Worm (Caenorhabditis elegans) whole organism, L4 larva: ENCODE results near the gene ZK816.3.

ENCODE experiments used
- F10B5.3 ChIP-seq: sonication (generic microtip); optimal IDR thresholded peaks from 2 replicates; lab custom pipeline; 2016; ENCODE audit warnings: mild to moderate bottlenecking, missing genetic modification characterization, missing compliant biosample characterization
- F37D6.2 ChIP-seq: sonication (generic microtip); optimal IDR thresholded peaks from 2 replicates; lab custom pipeline; 2016; ENCODE audit warnings: mild to moderate bottlenecking, missing genetic modification characterization, missing compliant biosample characterization
- F44E2.7 ChIP-seq: fragments of 200-800 bp; sonication (Bioruptor generic); IDR thresholded peaks from 2 replicates; pipeline ENCODE4 v2.1.2; 2022; ENCODE audit warnings: missing genetic modification characterization, missing compliant biosample characterization
- Y48G9A.11 ChIP-seq: fragments of 200-800 bp; sonication (Bioruptor generic); IDR thresholded peaks from 2 replicates; pipeline ENCODE4 v1.3.6; 2022; ENCODE audit warnings: missing genetic modification reagents, missing genetic modification characterization, missing compliant biosample characterization
- aly-2 ChIP-seq: sonication (generic microtip); optimal IDR thresholded peaks from 2 replicates; lab custom pipeline; 2018; ENCODE audit warnings: missing biosample characterization, missing genetic modification characterization
- arid-1 ChIP-seq: fragments of 200-800 bp; sonication (Bioruptor generic); conservative IDR thresholded peaks from 2 replicates; pipeline ENCODE4 v1.3.6; 2022; ENCODE audit warnings: missing genetic modification reagents, missing genetic modification characterization, missing compliant biosample characterization
- ceh-20 ChIP-seq: fragments of 200-800 bp; sonication (Bioruptor generic); IDR thresholded peaks from 2 replicates; pipeline ENCODE4 v1.3.6; 2022; ENCODE audit warnings: missing genetic modification reagents, missing genetic modification characterization, missing compliant biosample characterization
- ceh-28 ChIP-seq: fragments of 150-350 bp; optimal IDR thresholded peaks from 2 replicates; lab custom pipeline; 2014; ENCODE audit warnings: missing biosample characterization, missing genetic modification reagents, missing genetic modification characterization
- ceh-62 ChIP-seq: sonication (generic microtip); optimal IDR thresholded peaks from 2 replicates; lab custom pipeline; 2017; ENCODE audit warnings: missing biosample characterization, missing genetic modification characterization
- daf-12 ChIP-seq: fragments of 150-350 bp; optimal IDR thresholded peaks from 2 replicates; lab custom pipeline; 2014; ENCODE audit warnings: missing biosample characterization, missing genetic modification reagents, missing genetic modification characterization
- daf-16 ChIP-seq, 3 experiments: sonication (generic microtip); optimal IDR thresholded peaks; 2 replicates each; lab custom pipeline; 2016 to 2017; ENCODE audit warnings: missing genetic modification characterization in 3 of 3, missing genetic modification reagents in 3 of 3, mild to moderate bottlenecking in 2 of 3, missing compliant biosample characterization in 2 of 3, missing biosample characterization in 1 of 3, moderate library complexity in 1 of 3
- daf-19 ChIP-seq: fragments of 200-800 bp; sonication (Bioruptor generic); conservative IDR thresholded peaks from 2 replicates; pipeline ENCODE4 v1.3.6; 2022; ENCODE audit warnings: missing genetic modification characterization, missing compliant biosample characterization
- dmd-6 ChIP-seq: fragments of 200-800 bp; sonication (Bioruptor generic); IDR thresholded peaks from 2 replicates; pipeline ENCODE4 v1.3.6; 2022; ENCODE audit warnings: missing genetic modification reagents, missing genetic modification characterization, missing compliant biosample characterization
- dmd-9 ChIP-seq: fragments of 200-800 bp; sonication (Bioruptor generic); IDR thresholded peaks from 2 replicates; pipeline ENCODE4 v1.3.6; 2022; ENCODE audit warnings: missing genetic modification reagents, missing genetic modification characterization, missing compliant biosample characterization
- dpl-1 ChIP-seq: fragments of 150-350 bp; optimal IDR thresholded peaks from 2 replicates; lab custom pipeline; 2014; ENCODE audit warnings: missing biosample characterization, missing genetic modification reagents, missing genetic modification characterization
- duxl-1 ChIP-seq: sonication (generic microtip); optimal IDR thresholded peaks from 2 replicates; lab custom pipeline; 2016; ENCODE audit warnings: mild to moderate bottlenecking, missing genetic modification characterization, moderate library complexity, missing compliant biosample characterization; ENCODE audit not compliant: poor library complexity
- egl-27 ChIP-seq: sonication (generic microtip); optimal IDR thresholded peaks from 3 replicates; lab custom pipeline; 2017; ENCODE audit warnings: missing biosample characterization, missing genetic modification reagents, missing genetic modification characterization
- fkh-10 ChIP-seq: fragments of 150-350 bp; optimal IDR thresholded peaks from 2 replicates; lab custom pipeline; 2014; ENCODE audit warnings: missing biosample characterization, missing genetic modification reagents, missing genetic modification characterization
- fos-1 ChIP-seq: fragments of 150-350 bp; optimal IDR thresholded peaks from 2 replicates; lab custom pipeline; 2014; ENCODE audit warnings: missing biosample characterization, missing genetic modification characterization
- hif-1 ChIP-seq, 2 experiments: sonication (generic microtip); optimal IDR thresholded peaks; 2 replicates each; lab custom pipeline; 2016 to 2017; ENCODE audit warnings: missing compliant biosample characterization in 2 of 2, missing genetic modification characterization in 2 of 2, missing genetic modification reagents in 2 of 2, missing genotype in 2 of 2, mild to moderate bottlenecking in 1 of 2
- hlh-11 ChIP-seq: fragments of 200-800 bp; sonication (Bioruptor generic); optimal IDR thresholded peaks from 2 replicates; lab custom pipeline; 2018; ENCODE audit warnings: mild to moderate bottlenecking, missing genetic modification characterization, missing compliant biosample characterization
- lin-1 ChIP-seq: fragments of 200-800 bp; sonication (Bioruptor generic); IDR thresholded peaks from 2 replicates; pipeline ENCODE4 v1.3.6; 2022; ENCODE audit warnings: missing genetic modification reagents, missing genetic modification characterization, missing compliant biosample characterization
- lin-15B ChIP-seq: fragments of 150-350 bp; sonication (generic microtip); optimal IDR thresholded peaks from 3 replicates; lab custom pipeline; 2014; ENCODE audit warnings: missing biosample characterization, missing genetic modification characterization
- lin-38 ChIP-seq: fragments of 200-800 bp; sonication (Bioruptor generic); IDR thresholded peaks from 2 replicates; pipeline ENCODE4 v1.3.6; 2022; ENCODE audit warnings: missing genetic modification reagents, missing genetic modification characterization, missing compliant biosample characterization
- lsy-2 ChIP-seq, 2 experiments: fragments of 150-350 bp in 1 of 2; sonication (generic microtip) in 1 of 2; optimal IDR thresholded peaks; 2 replicates each; lab custom pipeline; 2014 to 2017; ENCODE audit warnings: missing biosample characterization in 2 of 2, missing genetic modification characterization in 2 of 2
- mes-2 ChIP-seq: sonication (generic microtip); optimal IDR thresholded peaks from 2 replicates; lab custom pipeline; 2016; ENCODE audit warnings: missing genotype, mild to moderate bottlenecking, missing genetic modification characterization, missing compliant biosample characterization; ENCODE audit not compliant: poor library complexity, severe bottlenecking
- mxl-2 ChIP-seq: fragments of 200-800 bp; sonication (Bioruptor generic); conservative IDR thresholded peaks from 2 replicates; pipeline ENCODE4 v1.3.6; 2022; ENCODE audit warnings: missing genetic modification reagents, missing genetic modification characterization, missing compliant biosample characterization
- nhr-102 ChIP-seq: sonication (generic microtip); optimal IDR thresholded peaks from 2 replicates; lab custom pipeline; 2016; ENCODE audit warnings: mild to moderate bottlenecking, missing genetic modification characterization, moderate library complexity, missing compliant biosample characterization
- nhr-11 ChIP-seq: fragments of 150-350 bp; optimal IDR thresholded peaks from 2 replicates; lab custom pipeline; 2014; ENCODE audit warnings: missing biosample characterization, missing genetic modification characterization
- nhr-237 ChIP-seq: sonication (generic microtip); optimal IDR thresholded peaks from 2 replicates; lab custom pipeline; 2017; ENCODE audit warnings: missing biosample characterization, missing genetic modification characterization
- nhr-77 ChIP-seq: fragments of 150-350 bp; optimal IDR thresholded peaks from 2 replicates; lab custom pipeline; 2014; ENCODE audit warnings: missing biosample characterization, missing genetic modification characterization
- pha-4 ChIP-seq, 2 experiments: fragments of 150-350 bp in 1 of 2; fragments of 200-800 bp in 1 of 2; sonication (Bioruptor generic) in 1 of 2; IDR thresholded peaks in 1 of 2; optimal IDR thresholded peaks in 1 of 2; 2 replicates each; pipeline versions ENCODE4 v1.3.6 to Lab custom; 2014 to 2022; ENCODE audit warnings: missing genetic modification characterization in 2 of 2, missing genetic modification reagents in 2 of 2, missing biosample characterization in 1 of 2, missing compliant biosample characterization in 1 of 2
- php-3 ChIP-seq: fragments of 200-800 bp; sonication (Bioruptor generic); IDR thresholded peaks from 2 replicates; pipeline ENCODE4 v1.3.6; 2022; ENCODE audit warnings: missing genetic modification reagents, missing genetic modification characterization, missing compliant biosample characterization
- pqm-1 ChIP-seq: sonication (generic microtip); optimal IDR thresholded peaks from 2 replicates; lab custom pipeline; 2017; ENCODE audit warnings: missing biosample characterization, missing genetic modification characterization
- rbr-2 ChIP-seq: sonication (generic microtip); optimal IDR thresholded peaks from 2 replicates; lab custom pipeline; 2016; ENCODE audit warnings: missing genotype, missing genetic modification characterization, missing compliant biosample characterization
- set-16 ChIP-seq: fragments of 200-800 bp; sonication (Bioruptor generic); IDR thresholded peaks from 2 replicates; pipeline ENCODE4 v1.3.6; 2022; ENCODE audit warnings: missing genetic modification reagents, missing genetic modification characterization, missing compliant biosample characterization
- skn-1 ChIP-seq: fragments of 150-350 bp; optimal IDR thresholded peaks from 2 replicates; lab custom pipeline; 2014; ENCODE audit warnings: missing biosample characterization, missing genetic modification characterization
- snpc-4 ChIP-seq: fragments of 150-350 bp; optimal IDR thresholded peaks from 2 replicates; lab custom pipeline; 2014; ENCODE audit warnings: missing biosample characterization, missing genetic modification characterization
- spr-1 ChIP-seq: sonication (generic microtip); optimal IDR thresholded peaks from 2 replicates; lab custom pipeline; 2016; ENCODE audit warnings: mild to moderate bottlenecking, missing genetic modification characterization, missing compliant biosample characterization
- unc-130 ChIP-seq: sonication (generic microtip); optimal IDR thresholded peaks from 2 replicates; lab custom pipeline; 2016; ENCODE audit warnings: missing genetic modification reagents, missing genetic modification characterization, missing compliant biosample characterization
- unc-39 ChIP-seq: sonication (generic microtip); optimal IDR thresholded peaks from 2 replicates; lab custom pipeline; 2017; ENCODE audit warnings: missing biosample characterization, missing genetic modification characterization
- zag-1 ChIP-seq: fragments of 150-350 bp; optimal IDR thresholded peaks from 2 replicates; lab custom pipeline; 2014; ENCODE audit warnings: missing biosample characterization, missing genetic modification characterization

Gene ZK816.3

DNA sequence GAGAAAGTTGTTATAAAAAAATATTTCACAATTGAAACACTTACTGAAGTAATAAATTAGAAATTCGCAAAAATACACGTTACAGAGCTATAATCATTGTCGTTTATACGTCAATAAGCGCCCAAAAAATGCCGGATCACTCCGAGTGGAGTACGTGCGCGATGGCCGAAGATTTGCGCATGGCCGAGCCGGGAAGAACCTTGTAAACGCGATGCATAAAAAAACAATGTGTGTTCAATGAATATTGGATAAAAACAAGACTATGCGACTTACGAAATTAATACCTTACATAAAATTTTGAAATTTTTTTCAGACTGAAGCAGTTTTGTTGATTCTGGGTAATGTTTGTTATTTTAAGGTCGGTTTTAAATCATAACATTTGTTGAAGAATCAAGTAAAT is 30.9 kb downstream of the ZK816.3 start, which contains the start of gene sorf-1 (continued):
- TF ChIP-seq pha-4 (GFP tag; IDR thresholded peaks at IDR 0.05; lab: Robert Waterston, UW) (no peak), pha-4 (tag; optimal IDR thresholded peaks at IDR 0.05; lab: Kevin White, UChicago) (no peak), nhr-102 (tag; lab: Kevin White, UChicago) (no peak), aly-2 (tag; lab: Kevin White, UChicago) (no peak), daf-19 (GFP tag; lab: Robert Waterston, UW) (no peak), F37D6.2 (tag; lab: Kevin White, UChicago) (no peak), lin-1 (GFP tag; lab: Robert Waterston, UW) (no peak), dpl-1 (GFP tag; lab: Kevin White, UChicago) (peak; percentile 41), lin-38 (GFP tag; lab: Robert Waterston, UW) (no peak), skn-1 (no peak), egl-27 (tag; lab: Kevin White, UChicago) (no peak), dmd-6 (GFP tag; lab: Robert Waterston, UW) (peak; percentile 38), dmd-9 (GFP tag; lab: Robert Waterston, UW) (no peak), arid-1 (GFP tag; lab: Robert Waterston, UW) (no peak), F44E2.7 (no peak), mes-2 (tag; lab: Kevin White, UChicago) (peak; percentile 95), ceh-28 (tag; lab: Kevin White, UChicago) (no peak), lsy-2 (tag; optimal IDR thresholded peaks at IDR 0.05; lab: Kevin White, UChicago) (no peak), lin-15B (tag; lab: Kevin White, UChicago) (no peak), ceh-62 (no peak), daf-16 (GFP tag; optimal IDR thresholded peaks at IDR 0.05; lab: Kevin White, UChicago) (no peak), daf-16 (tag; optimal IDR thresholded peaks at IDR 0.05; lab: Kevin White, UChicago) (no peak), mxl-2 (GFP tag; lab: Robert Waterston, UW) (no peak), nhr-237 (tag; lab: Kevin White, UChicago) (no peak), daf-12 (no peak), pqm-1 (tag; lab: Kevin White, UChicago) (no peak), unc-130 (GFP tag; lab: Kevin White, UChicago) (peak; percentile 9), php-3 (no peak), hlh-11 (tag; lab: Kevin White, UChicago) (no peak), unc-39 (tag; lab: Kevin White, UChicago) (no peak), spr-1 (tag; lab: Kevin White, UChicago) (no peak), fos-1 (tag; lab: Kevin White, UChicago) (no peak), F10B5.3 (tag; lab: Kevin White, UChicago) (no peak), nhr-11 (tag; lab: Kevin White, UChicago) (no peak), rbr-2 (tag; lab: Kevin White, UChicago) (peak; percentile 14), duxl-1 (tag; lab: Kevin White, UChicago) (no peak), Y48G9A.11 (no peak), ceh-20 (GFP tag; lab: Robert Waterston, UW) (no peak), fkh-10 (GFP tag; lab: Kevin White, UChicago) (peak; percentile 12), zag-1 (tag; lab: Kevin White, UChicago) (no peak), nhr-77 (tag; lab: Kevin White, UChicago) (no peak), hif-1 (tag; optimal IDR thresholded peaks at IDR 0.05; lab: Kevin White, UChicago) (peak in 1 of 2 experiments; percentile 75), snpc-4 (tag; lab: Kevin White, UChicago) (no peak), set-16 (GFP tag; lab: Robert Waterston, UW) (no peak)
- TF ChIP-seq, all 104 proteins: peak for 10
